Worm (Caenorhabditis elegans) whole organism, L2 larva: ENCODE results near the gene mix-1.

Experiments used
- F13H6.1 ChIP-seq: sonication (generic microtip); optimal IDR thresholded peaks from 2 replicates; lab custom pipeline; 2016; ENCODE audit warnings: missing genetic modification characterization, missing compliant biosample characterization
- R02D3.7 ChIP-seq: fragments of 150-350 bp; optimal IDR thresholded peaks from 2 replicates; lab custom pipeline; 2014; ENCODE audit warnings: missing biosample characterization, missing genetic modification characterization
- ceh-82 ChIP-seq: fragments of 150-350 bp; optimal IDR thresholded peaks from 2 replicates; lab custom pipeline; 2014; ENCODE audit warnings: missing biosample characterization, missing genetic modification characterization
- lin-13 ChIP-seq: fragments of 150-350 bp; optimal IDR thresholded peaks from 2 replicates; lab custom pipeline; 2014; ENCODE audit warnings: missing biosample characterization, missing genetic modification reagents, missing genetic modification characterization
- lin-39 ChIP-seq: fragments of 150-350 bp; optimal IDR thresholded peaks from 2 replicates; lab custom pipeline; 2014; ENCODE audit warnings: missing biosample characterization, missing genetic modification reagents, missing genetic modification characterization
- mab-5 ChIP-seq: fragments of 150-350 bp; optimal IDR thresholded peaks from 2 replicates; lab custom pipeline; 2014; ENCODE audit warnings: missing biosample characterization, missing genetic modification characterization
- snpc-4 ChIP-seq: fragments of 150-350 bp; optimal IDR thresholded peaks from 2 replicates; lab custom pipeline; 2014; ENCODE audit warnings: missing biosample characterization, missing genetic modification characterization
- unc-55 ChIP-seq: fragments of 150-350 bp; sonication (generic microtip); optimal IDR thresholded peaks from 3 replicates; lab custom pipeline; 2014; ENCODE audit warnings: missing biosample characterization, missing genetic modification reagents, missing genetic modification characterization

- no peak for TF ChIP-seq lin-13 (GFP tag; lab: Kevin White, UChicago)
- TF ChIP-seq mab-5 (tag; lab: Kevin White, UChicago) = no peak
- TF ChIP-seq F13H6.1 (tag; lab: Kevin White, UChicago) = no peak
- no peak for TF ChIP-seq R02D3.7 (tag; lab: Kevin White, UChicago)
- TF ChIP-seq snpc-4 (tag; lab: Kevin White, UChicago) = no peak
- TF ChIP-seq lin-39 = no peak
- TF ChIP-seq ceh-82 (tag; lab: Kevin White, UChicago) = no peak
- TF ChIP-seq unc-55 = no peak
Measured at ce11 chrII:10885868-10886514, 61.9 kb downstream of the mix-1 start, which contains the start of gene F44F4.3.
